Worm (Caenorhabditis elegans) whole organism, L1 larva: ENCODE measurements around the gene C53C7.3.

ENCODE experiments used
- lin-15B ChIP-seq: fragments of 150-350 bp; sonication (generic microtip); optimal IDR thresholded peaks from 3 replicates; lab custom pipeline; 2014; ENCODE audit warnings: missing biosample characterization, missing genetic modification characterization
- nhr-11 ChIP-seq: fragments of 150-350 bp; optimal IDR thresholded peaks from 2 replicates; lab custom pipeline; 2014; ENCODE audit warnings: missing biosample characterization, missing genetic modification characterization
- nhr-28 ChIP-seq: fragments of 150-350 bp; optimal IDR thresholded peaks from 2 replicates; lab custom pipeline; 2014; ENCODE audit warnings: missing biosample characterization, missing genetic modification characterization

DNA sequence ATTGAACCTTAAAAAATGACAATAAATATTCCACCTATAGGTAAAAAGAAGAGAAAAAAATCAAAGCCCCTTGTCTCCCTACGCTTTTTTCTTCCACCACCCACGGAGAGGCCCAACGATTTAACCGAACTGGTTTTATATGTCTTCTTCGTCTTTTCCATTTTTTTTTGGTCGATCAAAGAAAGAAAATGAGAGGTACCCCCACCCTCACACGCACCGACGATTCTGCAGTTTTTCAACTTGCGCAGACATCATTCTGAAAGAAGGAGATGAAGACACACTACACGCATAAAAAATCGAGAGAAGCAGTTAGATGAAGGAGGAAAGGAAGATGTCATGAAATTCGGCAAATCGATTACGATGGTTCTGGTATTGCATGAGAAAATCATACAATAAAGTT lies 34.0 kb upstream of the C53C7.3 start:
- TF ChIP-seq lin-15B (tag; lab: Kevin White, UChicago) (no peak), nhr-28 (tag; lab: Kevin White, UChicago) (no peak), nhr-11 (tag; lab: Kevin White, UChicago) (no peak)
